Fruit fly (Drosophila melanogaster): ENCODE measurements around the gene CG14606.
A peak's percentile ranks its signal among the peaks of the same experiment; 100 is the strongest.

The CG14606 gene

DNA sequence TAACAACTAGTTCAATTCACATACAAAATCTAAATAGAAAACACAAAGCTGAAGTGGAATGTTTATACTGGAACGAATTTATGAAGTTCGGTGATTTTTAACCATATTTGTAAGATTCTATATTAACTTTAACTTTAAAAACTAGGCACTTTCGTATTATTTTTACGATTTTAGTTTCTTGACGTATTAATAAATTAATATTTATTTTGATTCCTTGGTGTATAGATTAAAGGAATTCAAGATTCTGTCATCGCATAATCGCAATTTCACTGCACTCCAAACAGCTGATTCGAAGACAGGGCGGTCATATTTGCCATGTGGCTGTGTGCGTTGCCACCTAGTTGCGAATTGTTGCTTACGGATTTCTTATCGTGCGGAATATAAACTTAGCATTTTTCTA, 32.6 kb upstream of the CG14606 start, which contains the start of the genes CG1227 and Dtwd2 (continued):
- TF ChIP-seq CG4854 (GFP tag; optimal IDR thresholded peaks at IDR 0.05) (no peak), sima (GFP tag; optimal IDR thresholded peaks at IDR 0.05) (peak; percentile 49), HHEX (GFP tag; optimal IDR thresholded peaks at IDR 0.05) (peak; percentile 79), CG1233 (GFP tag; optimal IDR thresholded peaks at IDR 0.05) (peak; percentile 87), CG10274 (GFP tag; optimal IDR thresholded peaks at IDR 0.05) (peak; percentile 60), zen (tag; optimal IDR thresholded peaks at IDR 0.05) (peak; percentile 86), TFAM (GFP tag; optimal IDR thresholded peaks at IDR 0.05) (no peak), tll (GFP tag; optimal IDR thresholded peaks at IDR 0.05) (peak in 1 of 2 experiments; percentile 16), dati (GFP tag; IDR thresholded peaks at IDR 0.05) (peak; percentile 68)

DNA sequence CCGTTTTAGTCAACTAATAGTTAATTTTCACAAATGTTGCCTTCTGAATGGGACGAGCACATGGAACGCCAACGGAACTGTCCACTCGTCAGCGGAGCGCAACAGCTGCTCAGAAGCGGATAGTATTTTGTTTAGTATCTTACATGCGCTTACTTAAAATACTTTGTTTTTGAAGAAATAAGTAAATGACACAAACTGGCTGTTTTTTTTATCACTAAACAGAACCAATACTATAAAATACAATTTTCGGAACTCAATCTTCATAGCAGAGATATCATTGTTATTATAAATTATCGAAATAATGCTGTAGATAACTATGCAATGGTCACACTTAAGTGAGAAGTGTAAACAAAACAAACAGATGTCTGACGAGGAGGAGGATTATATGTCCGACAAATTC, 30.0 kb upstream of the CG14606 start, which contains the start of the genes Noc3 and CG10053:
Gene Noc3, minus strand, starts transcription at position 81 of the 400 bp plus-strand sequence.
Gene CG10053, plus strand, starts transcription at position 202 of the 400 bp plus-strand sequence.
- TF ChIP-seq Sry-δ (GFP tag; optimal IDR thresholded peaks at IDR 0.05) (no peak), CG12219 (GFP tag; optimal IDR thresholded peaks at IDR 0.05) (no peak), CHES-1-like (GFP tag; optimal IDR thresholded peaks at IDR 0.05) (no peak), Hsf (GFP tag; optimal IDR thresholded peaks at IDR 0.05) (no peak), H2.0 (GFP tag; IDR thresholded peaks at IDR 0.05) (no peak), amos (GFP tag; IDR thresholded peaks at IDR 0.05; ENCODE audit: partially characterized antibody) (no peak), CG12391 (tag; optimal IDR thresholded peaks at IDR 0.05) (no peak), chif (GFP tag; optimal IDR thresholded peaks at IDR 0.05) (no peak), CG17186 (GFP tag; optimal IDR thresholded peaks at IDR 0.05) (peak; percentile 65), Rx (GFP tag; IDR thresholded peaks at IDR 0.05) (no peak), Max (GFP tag; optimal IDR thresholded peaks at IDR 0.05) (peak; percentile 84), crp (GFP tag; optimal IDR thresholded peaks at IDR 0.05) (peak; percentile 81 to 93), ase (GFP tag; IDR thresholded peaks at IDR 0.05) (no peak), pzg (GFP tag; optimal IDR thresholded peaks at IDR 0.05) (peak; percentile 60), YL-1 (GFP tag; optimal IDR thresholded peaks at IDR 0.05) (peak; percentile 79), row (GFP tag; IDR thresholded peaks at IDR 0.05) (peak; percentile 35; the same call in 1 of the 3 replicates), slp2 (GFP tag; optimal IDR thresholded peaks at IDR 0.05) (no peak), nmo (GFP tag; optimal IDR thresholded peaks at IDR 0.05) (peak; percentile 37), CG4730 (GFP tag; IDR thresholded peaks at IDR 0.05) (no peak), CG8388 (GFP tag; optimal IDR thresholded peaks at IDR 0.05) (no peak), ab (GFP tag; optimal IDR thresholded peaks at IDR 0.05) (no peak), sima (GFP tag; optimal IDR thresholded peaks at IDR 0.05) (no peak), mirr (GFP tag; optimal IDR thresholded peaks at IDR 0.05) (no peak), CG18764 (GFP tag; optimal IDR thresholded peaks at IDR 0.05) (no peak), CG14860 (GFP tag; IDR thresholded peaks at IDR 0.05; ENCODE audit: partially characterized antibody) (no peak), MTF-1 (GFP tag; optimal IDR thresholded peaks at IDR 0.05; ENCODE audit: borderline replicate concordance) (no peak), ERR (GFP tag; optimal IDR thresholded peaks at IDR 0.05) (no peak), sens (GFP tag) (peak; percentile 48), cad (GFP tag; optimal IDR thresholded peaks at IDR 0.05) (no peak), Sin3A (optimal IDR thresholded peaks at IDR 0.05) (peak; percentile 36), CG15011 (GFP tag; optimal IDR thresholded peaks at IDR 0.05) (no peak), gro (GFP tag; optimal IDR thresholded peaks at IDR 0.05) (no peak), trem (tag; optimal IDR thresholded peaks at IDR 0.05) (peak; percentile 99), sr (GFP tag; IDR thresholded peaks at IDR 0.05) (no peak), CG31388 (GFP tag; optimal IDR thresholded peaks at IDR 0.05) (no peak), CG10431 (GFP tag; optimal IDR thresholded peaks at IDR 0.05) (no peak), CG10654 (GFP tag; optimal IDR thresholded peaks at IDR 0.05) (no peak), CG4707 (GFP tag; optimal IDR thresholded peaks at IDR 0.05) (no peak), Ets97D (GFP tag; optimal IDR thresholded peaks at IDR 0.05) (peak; percentile 54), Hey (tag; optimal IDR thresholded peaks at IDR 0.05) (no peak), CG1024 (GFP tag; IDR thresholded peaks at IDR 0.05) (no peak), vnd (GFP tag; IDR thresholded peaks at IDR 0.05; ENCODE audit: partially characterized antibody) (no peak), CTCF (GFP tag; optimal IDR thresholded peaks at IDR 0.05) (no peak)
